Worm (Caenorhabditis elegans) whole organism, mixed stage, embryonic: Measurements from ENCODE around the gene sftd-3.

Experiments used
- ceh-39 ChIP-seq: fragments of 150-350 bp; optimal IDR thresholded peaks from 2 replicates; lab custom pipeline; 2014; ENCODE audit warnings: missing biosample characterization, missing genetic modification characterization
- ceh-83 ChIP-seq: fragments of 200-800 bp; sonication (Bioruptor generic); optimal IDR thresholded peaks from 2 replicates; lab custom pipeline; 2018; ENCODE audit warnings: mild to moderate bottlenecking, missing genetic modification characterization, missing compliant biosample characterization
- ces-1 ChIP-seq: fragments of 150-350 bp; optimal IDR thresholded peaks from 2 replicates; lab custom pipeline; 2014; ENCODE audit warnings: missing biosample characterization, missing genetic modification reagents, missing genetic modification characterization
- elt-1 ChIP-seq: sonication (generic microtip); optimal IDR thresholded peaks from 2 replicates; lab custom pipeline; 2017; ENCODE audit warnings: missing genetic modification characterization, mild to moderate bottlenecking, missing compliant biosample characterization, antibody characterized with exemption, moderate library complexity, borderline replicate concordance; ENCODE audit not compliant: insufficient read depth
- elt-3 ChIP-seq: fragments of 150-350 bp; optimal IDR thresholded peaks from 2 replicates; lab custom pipeline; 2014; ENCODE audit warnings: missing biosample characterization, missing genetic modification characterization
- lin-13 ChIP-seq: fragments of 150-350 bp; optimal IDR thresholded peaks from 2 replicates; lab custom pipeline; 2014; ENCODE audit warnings: missing biosample characterization, missing genetic modification characterization
- nhr-76 ChIP-seq: sonication (generic microtip); optimal IDR thresholded peaks from 2 replicates; lab custom pipeline; 2017; ENCODE audit warnings: missing biosample characterization, missing genetic modification characterization
- snpc-4 ChIP-seq: fragments of 150-350 bp; optimal IDR thresholded peaks from 2 replicates; lab custom pipeline; 2014; ENCODE audit warnings: missing biosample characterization, missing genetic modification characterization
- unc-39 ChIP-seq: fragments of 150-350 bp; optimal IDR thresholded peaks from 2 replicates; lab custom pipeline; 2014; ENCODE audit warnings: missing biosample characterization, missing genetic modification characterization
- unc-62 ChIP-seq: fragments of 150-350 bp; optimal IDR thresholded peaks from 2 replicates; lab custom pipeline; 2014; ENCODE audit warnings: missing biosample characterization, missing genetic modification reagents, missing genetic modification characterization

DNA sequence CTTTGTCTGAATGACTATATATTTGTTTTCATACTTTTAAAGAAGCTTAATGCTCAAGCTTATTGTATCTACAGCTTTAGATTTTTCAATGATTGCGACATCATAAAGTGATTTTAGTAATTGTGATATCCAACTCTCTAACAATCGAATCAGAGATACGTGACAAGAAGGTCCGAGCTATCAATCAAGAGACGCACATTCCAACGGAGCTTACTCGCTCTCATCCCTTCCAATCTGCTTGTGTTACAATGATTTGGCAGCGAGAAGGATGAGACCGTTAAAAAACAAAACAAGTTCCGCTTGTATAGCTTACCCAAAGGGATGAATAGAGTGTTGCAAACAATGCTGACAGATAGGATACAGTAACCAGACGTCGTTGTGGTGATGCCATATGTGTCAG is 2.5 kb downstream of the sftd-3 start:
- no peak for TF ChIP-seq snpc-4
- TF ChIP-seq unc-39 (tag; lab: Kevin White, UChicago), result no peak
- no peak for TF ChIP-seq nhr-76 (tag; lab: Kevin White, UChicago)
- TF ChIP-seq elt-3 (tag; lab: Kevin White, UChicago), result no peak
- no peak for TF ChIP-seq ceh-83 (GFP tag; lab: Kevin White, UChicago)
- TF ChIP-seq ces-1 (GFP tag; lab: Kevin White, UChicago), result no peak
- no peak for TF ChIP-seq lin-13
- no peak for TF ChIP-seq elt-1 (tag; lab: Kevin White, UChicago)
- peak; percentile 87 for TF ChIP-seq unc-62 (GFP tag; lab: Kevin White, UChicago)
- TF ChIP-seq ceh-39 (tag; lab: Kevin White, UChicago), result no peak
